Worm (Caenorhabditis elegans): ENCODE data around the gene acs-2.

acs-2 gene

ce11 chrV:15571006-15571526, 3.9 kb downstream of the acs-2 start, which contains the start of gene fbxa-95:
Gene fbxa-95 (plus strand): TSS chrV:15571476.
- TF ChIP-seq ceh-36 (tag; optimal IDR thresholded peaks at IDR 0.05) (no peak), F13C5.2 (tag; optimal IDR thresholded peaks at IDR 0.05) (no peak), aly-1 (tag; optimal IDR thresholded peaks at IDR 0.05) (no peak), tbx-37 (GFP tag; conservative IDR thresholded peaks at IDR 0.05) (no peak), B0310.2 (tag; optimal IDR thresholded peaks at IDR 0.05) (no peak), pes-1 (GFP tag; IDR thresholded peaks at IDR 0.05) (no peak), scrt-1 (GFP tag; IDR thresholded peaks at IDR 0.05) (no peak), hmg-4 (GFP tag; optimal IDR thresholded peaks at IDR 0.05) (no peak), ets-7 (tag; optimal IDR thresholded peaks at IDR 0.05) (no peak), ceh-13 (GFP tag; optimal IDR thresholded peaks at IDR 0.05) (no peak), tra-4 (tag; optimal IDR thresholded peaks at IDR 0.05) (no peak), tbx-11 (GFP tag; IDR thresholded peaks at IDR 0.05) (no peak), flt-1 (GFP tag; IDR thresholded peaks at IDR 0.05) (no peak), hnd-1 (tag; optimal IDR thresholded peaks at IDR 0.05) (no peak), ama-1 (optimal IDR thresholded peaks at IDR 0.05) (no peak), hmbx-1 (tag; optimal IDR thresholded peaks at IDR 0.05) (no peak), sea-1 (GFP tag; conservative IDR thresholded peaks at IDR 0.05) (no peak)

ce11 chrV:15572613-15573012, 5.4 kb downstream of the acs-2 start, which contains the start of gene fbxa-94:
Gene fbxa-94 (plus strand): TSS chrV:15572913.
- TF ChIP-seq hnd-1 (tag; optimal IDR thresholded peaks at IDR 0.05): no peak
- no peak for TF ChIP-seq B0310.2 (tag; optimal IDR thresholded peaks at IDR 0.05)
- TF ChIP-seq tbx-37 (GFP tag; conservative IDR thresholded peaks at IDR 0.05): no peak
- TF ChIP-seq ceh-13 (GFP tag; optimal IDR thresholded peaks at IDR 0.05): no peak
- no peak for TF ChIP-seq hmg-4 (GFP tag; optimal IDR thresholded peaks at IDR 0.05)
- no peak for TF ChIP-seq pes-1 (GFP tag; IDR thresholded peaks at IDR 0.05)
- TF ChIP-seq scrt-1 (GFP tag; IDR thresholded peaks at IDR 0.05): no peak
- no peak for TF ChIP-seq flt-1 (GFP tag; IDR thresholded peaks at IDR 0.05)
- no peak for TF ChIP-seq ceh-36 (tag; optimal IDR thresholded peaks at IDR 0.05)
- TF ChIP-seq sea-1 (GFP tag; conservative IDR thresholded peaks at IDR 0.05): no peak
- TF ChIP-seq ets-7 (tag; optimal IDR thresholded peaks at IDR 0.05): no peak
- no peak for TF ChIP-seq tra-4 (tag; optimal IDR thresholded peaks at IDR 0.05)
- TF ChIP-seq hmbx-1 (tag; optimal IDR thresholded peaks at IDR 0.05): no peak
- TF ChIP-seq F13C5.2 (tag; optimal IDR thresholded peaks at IDR 0.05): no peak
- TF ChIP-seq aly-1 (tag; optimal IDR thresholded peaks at IDR 0.05): no peak
- no peak for TF ChIP-seq ama-1 (optimal IDR thresholded peaks at IDR 0.05)
- TF ChIP-seq tbx-11 (GFP tag; IDR thresholded peaks at IDR 0.05): no peak

ce11 chrV:15575305-15575704, 8.1 kb downstream of the acs-2 start, which contains the start of gene mdt-28:
Gene mdt-28 (minus strand): TSS chrV:15575405.
- TF ChIP-seq ets-7 (tag; optimal IDR thresholded peaks at IDR 0.05) (no peak), tbx-11 (GFP tag; IDR thresholded peaks at IDR 0.05) (no peak), hnd-1 (tag; optimal IDR thresholded peaks at IDR 0.05) (no peak), ama-1 (optimal IDR thresholded peaks at IDR 0.05) (no peak), ceh-36 (tag; optimal IDR thresholded peaks at IDR 0.05) (no peak), pes-1 (GFP tag; IDR thresholded peaks at IDR 0.05) (no peak), sea-1 (GFP tag; conservative IDR thresholded peaks at IDR 0.05) (no peak), scrt-1 (GFP tag; IDR thresholded peaks at IDR 0.05) (no peak), B0310.2 (tag; optimal IDR thresholded peaks at IDR 0.05) (no peak), F13C5.2 (tag; optimal IDR thresholded peaks at IDR 0.05) (no peak), aly-1 (tag; optimal IDR thresholded peaks at IDR 0.05) (no peak), tra-4 (tag; optimal IDR thresholded peaks at IDR 0.05) (no peak), flt-1 (GFP tag; IDR thresholded peaks at IDR 0.05) (no peak), tbx-37 (GFP tag; conservative IDR thresholded peaks at IDR 0.05) (no peak), hmbx-1 (tag; optimal IDR thresholded peaks at IDR 0.05) (no peak), ceh-13 (GFP tag; optimal IDR thresholded peaks at IDR 0.05) (no peak), hmg-4 (GFP tag; optimal IDR thresholded peaks at IDR 0.05) (no peak)

ce11 chrV:15577395-15577896, 10.3 kb downstream of the acs-2 start, which contains the start of gene atx-3:
Gene atx-3 (minus strand): TSS chrV:15577445.
- TF ChIP-seq aly-1 (tag; optimal IDR thresholded peaks at IDR 0.05) (no peak), hmg-4 (GFP tag; optimal IDR thresholded peaks at IDR 0.05) (no peak), hmbx-1 (tag; optimal IDR thresholded peaks at IDR 0.05) (no peak), ceh-36 (tag; optimal IDR thresholded peaks at IDR 0.05) (no peak), F13C5.2 (tag; optimal IDR thresholded peaks at IDR 0.05) (no peak), scrt-1 (GFP tag; IDR thresholded peaks at IDR 0.05) (no peak), pes-1 (GFP tag; IDR thresholded peaks at IDR 0.05) (no peak), tbx-11 (GFP tag; IDR thresholded peaks at IDR 0.05) (no peak), ets-7 (tag; optimal IDR thresholded peaks at IDR 0.05) (no peak), sea-1 (GFP tag; conservative IDR thresholded peaks at IDR 0.05) (no peak), B0310.2 (tag; optimal IDR thresholded peaks at IDR 0.05) (no peak), flt-1 (GFP tag; IDR thresholded peaks at IDR 0.05) (no peak), ama-1 (optimal IDR thresholded peaks at IDR 0.05) (no peak)

ce11 chrV:15578386-15578785, 11.2 kb downstream of the acs-2 start, which contains the start of gene F28F8.9:
Gene F28F8.9 (minus strand): TSS chrV:15578673.
- no peak for TF ChIP-seq ceh-36 (tag; optimal IDR thresholded peaks at IDR 0.05)
- no peak for TF ChIP-seq scrt-1 (GFP tag; IDR thresholded peaks at IDR 0.05)

ce11 chrV:15590183-15590667, 23.0 kb downstream of the acs-2 start, which contains the start of gene F28F8.7:
Gene F28F8.7 (minus strand): TSS chrV:15590617.
- TF ChIP-seq tbx-11 (GFP tag; IDR thresholded peaks at IDR 0.05) (0 out of 2 replicates have a peak, but pooled peaks have one; percentile 39), scrt-1 (GFP tag; IDR thresholded peaks at IDR 0.05) (0 out of 2 replicates have a peak, but pooled peaks have one; percentile 41)

- TF ChIP-seq sea-1 (GFP tag; conservative IDR thresholded peaks at IDR 0.05): no peak
- TF ChIP-seq scrt-1 (GFP tag; IDR thresholded peaks at IDR 0.05): no peak
- no peak for TF ChIP-seq ceh-13 (GFP tag; optimal IDR thresholded peaks at IDR 0.05)
- TF ChIP-seq ceh-36 (tag; optimal IDR thresholded peaks at IDR 0.05): no peak
- TF ChIP-seq tbx-37 (GFP tag; conservative IDR thresholded peaks at IDR 0.05): no peak
- no peak for TF ChIP-seq aly-1 (tag; optimal IDR thresholded peaks at IDR 0.05)
- no peak for TF ChIP-seq tra-4 (tag; optimal IDR thresholded peaks at IDR 0.05)
- TF ChIP-seq B0310.2 (tag; optimal IDR thresholded peaks at IDR 0.05): no peak
- TF ChIP-seq hmbx-1 (tag; optimal IDR thresholded peaks at IDR 0.05): no peak
- TF ChIP-seq pes-1 (GFP tag; IDR thresholded peaks at IDR 0.05): no peak
- no peak for TF ChIP-seq hnd-1 (tag; optimal IDR thresholded peaks at IDR 0.05)
- TF ChIP-seq hmg-4 (GFP tag; optimal IDR thresholded peaks at IDR 0.05): no peak
- no peak for TF ChIP-seq ama-1 (optimal IDR thresholded peaks at IDR 0.05)
- TF ChIP-seq F13C5.2 (tag; optimal IDR thresholded peaks at IDR 0.05): no peak
- no peak for TF ChIP-seq tbx-11 (GFP tag; IDR thresholded peaks at IDR 0.05)
Observed at ce11 chrV:15594573-15594972, 27.4 kb downstream of the acs-2 start, which contains the start of gene fbxa-139. Gene fbxa-139 (minus strand): TSS chrV:15594673.
